Worm (Caenorhabditis elegans) whole organism, early embryonic: ENCODE results near the gene tsp-4.

Experiments used
- B0310.2 ChIP-seq: sonication (generic microtip); optimal IDR thresholded peaks from 2 replicates; lab custom pipeline; 2016; ENCODE audit warnings: mild to moderate bottlenecking, missing genetic modification characterization, missing compliant biosample characterization
- F13C5.2 ChIP-seq: sonication (generic microtip); optimal IDR thresholded peaks from 2 replicates; lab custom pipeline; 2017; ENCODE audit warnings: mild to moderate bottlenecking, missing genetic modification characterization, inconsistent platforms, missing compliant biosample characterization
- ama-1 ChIP-seq: fragments of 150-350 bp; optimal IDR thresholded peaks from 2 replicates; lab custom pipeline; 2014
- pes-1 ChIP-seq: fragments of 200-800 bp; sonication (Bioruptor generic); IDR thresholded peaks from 2 replicates; pipeline ENCODE4 v1.3.6; 2022; ENCODE audit warnings: missing genetic modification reagents, missing genetic modification characterization, missing compliant biosample characterization

- TF ChIP-seq F13C5.2 (tag; lab: Kevin White, UChicago) = no peak
- TF ChIP-seq ama-1 (lab: Kevin White, UChicago) = no peak
- no peak for TF ChIP-seq pes-1 (GFP tag; lab: Robert Waterston, UW)
- TF ChIP-seq B0310.2 (tag; lab: Kevin White, UChicago) = no peak
These were observed 46.0 kb upstream of the tsp-4 start, which contains the start of gene eak-7 for ce11 chrIV:12565933-12566540.
